Fruit fly (Drosophila melanogaster) whole organism, prepupa: Measurements from ENCODE around the gene CG31178.
A peak's percentile ranks its signal among the peaks of the same experiment; 100 is the strongest.

Experiments
- Blimp-1 ChIP-seq: fragments of 200-800 bp; sonication (Bioruptor generic); optimal IDR thresholded peaks from 3 replicates; lab custom pipeline; 2017; ENCODE audit warnings: missing biosample characterization, missing genetic modification characterization, mild to moderate bottlenecking, moderate library complexity, missing genetic modification reagents
- CG10669 ChIP-seq: fragments of 200-800 bp; sonication (Bioruptor generic); optimal IDR thresholded peaks from 3 replicates; lab custom pipeline; 2018; ENCODE audit warnings: missing biosample characterization, mild to moderate bottlenecking, missing genetic modification characterization, moderate library complexity
- CG11762 ChIP-seq: fragments of 200-800 bp; sonication (Bioruptor generic); optimal IDR thresholded peaks from 3 replicates; lab custom pipeline; 2016; ENCODE audit warnings: missing biosample characterization, missing genetic modification characterization; ENCODE audit not compliant: insufficient read depth
- CG11902 ChIP-seq: fragments of 200-800 bp; sonication (Bioruptor generic); optimal IDR thresholded peaks from 3 replicates; lab custom pipeline; 2016; ENCODE audit warnings: missing biosample characterization, missing genetic modification characterization
- CG15336 ChIP-seq: fragments of 200-800 bp; sonication (Bioruptor generic); IDR thresholded peaks from 2 replicates; pipeline ENCODE4 v1.3.6; 2022; ENCODE audit warnings: missing biosample characterization, missing genetic modification characterization
- CG16779 ChIP-seq: fragments of 200-800 bp; sonication (Bioruptor generic); optimal IDR thresholded peaks from 3 replicates; lab custom pipeline; 2017; ENCODE audit warnings: missing biosample characterization, mild to moderate bottlenecking, missing genetic modification characterization
- CG31627 ChIP-seq: fragments of 200-800 bp; sonication (Bioruptor generic); optimal IDR thresholded peaks from 3 replicates; lab custom pipeline; 2016; ENCODE audit warnings: missing biosample characterization, missing genetic modification characterization
- CG32006 ChIP-seq: fragments of 200-800 bp; sonication (Bioruptor generic); optimal IDR thresholded peaks from 3 replicates; lab custom pipeline; 2017; ENCODE audit warnings: missing biosample characterization, mild to moderate bottlenecking, missing genetic modification characterization
- CG34406 ChIP-seq: fragments of 200-800 bp; sonication (Bioruptor generic); optimal IDR thresholded peaks from 3 replicates; lab custom pipeline; 2016; ENCODE audit warnings: missing biosample characterization, missing genetic modification characterization
- CG3919 ChIP-seq: fragments of 200-800 bp; sonication (Bioruptor generic); optimal IDR thresholded peaks from 3 replicates; lab custom pipeline; 2016; ENCODE audit warnings: missing biosample characterization, missing genetic modification characterization
- CG4318 ChIP-seq: fragments of 200-800 bp; sonication (Bioruptor generic); optimal IDR thresholded peaks from 3 replicates; lab custom pipeline; 2017; ENCODE audit warnings: missing biosample characterization, mild to moderate bottlenecking, missing genetic modification characterization
- CG6163 ChIP-seq: fragments of 200-800 bp; sonication (Bioruptor generic); IDR thresholded peaks from 3 replicates; pipeline ENCODE4 v1.3.6; 2022; ENCODE audit warnings: missing biosample characterization, missing genetic modification characterization
- CG6276 ChIP-seq: fragments of 200-800 bp; sonication (Bioruptor generic); optimal IDR thresholded peaks from 2 replicates; lab custom pipeline; 2017; ENCODE audit warnings: missing biosample characterization, mild to moderate bottlenecking, missing genetic modification characterization
- CG6792 ChIP-seq: fragments of 200-800 bp; sonication (Bioruptor generic); optimal IDR thresholded peaks from 3 replicates; lab custom pipeline; 2016; ENCODE audit warnings: missing biosample characterization, missing genetic modification characterization
- CG6808 ChIP-seq: fragments of 200-800 bp; sonication (Bioruptor generic); optimal IDR thresholded peaks from 3 replicates; lab custom pipeline; 2017; ENCODE audit warnings: missing biosample characterization, missing genetic modification characterization, mild to moderate bottlenecking, moderate library complexity, missing genetic modification reagents
- CG6854 ChIP-seq: fragments of 200-800 bp; sonication (Bioruptor generic); optimal IDR thresholded peaks from 2 replicates; lab custom pipeline; 2017; ENCODE audit warnings: missing biosample characterization, mild to moderate bottlenecking, missing genetic modification characterization
- CG7368 ChIP-seq: fragments of 200-800 bp; sonication (Bioruptor generic); optimal IDR thresholded peaks from 3 replicates; lab custom pipeline; 2016; ENCODE audit warnings: missing biosample characterization, missing genetic modification characterization
- CG8319 ChIP-seq: fragments of 200-800 bp; sonication (Bioruptor generic); optimal IDR thresholded peaks from 3 replicates; lab custom pipeline; 2016; ENCODE audit warnings: missing biosample characterization, missing genetic modification characterization
- CG9139 ChIP-seq: fragments of 200-800 bp; sonication (Bioruptor generic); optimal IDR thresholded peaks from 3 replicates; lab custom pipeline; 2017; ENCODE audit warnings: missing biosample characterization, mild to moderate bottlenecking, missing genetic modification characterization
- Eip75B ChIP-seq: fragments of 200-800 bp; sonication (Bioruptor generic); optimal IDR thresholded peaks from 3 replicates; lab custom pipeline; 2016; ENCODE audit warnings: missing biosample characterization, missing genetic modification characterization
- Eip93F ChIP-seq: fragments of 200-800 bp; sonication (Bioruptor generic); optimal IDR thresholded peaks from 2 replicates; lab custom pipeline; 2016; ENCODE audit warnings: missing biosample characterization, mild to moderate bottlenecking, missing genetic modification characterization
- Ets21C ChIP-seq: fragments of 200-800 bp; sonication (Bioruptor generic); optimal IDR thresholded peaks from 3 replicates; lab custom pipeline; 2016; ENCODE audit warnings: missing biosample characterization, missing genetic modification characterization
- Gug ChIP-seq: fragments of 200-800 bp; sonication (Bioruptor generic); IDR thresholded peaks from 2 replicates; pipeline ENCODE4 v1.3.6; 2022; ENCODE audit warnings: missing biosample characterization, missing genetic modification characterization
- Hr38 ChIP-seq: sonication (Bioruptor generic); optimal IDR thresholded peaks from 2 replicates; lab custom pipeline; 2016; ENCODE audit warnings: missing biosample characterization, missing genetic modification characterization
- Hr39 ChIP-seq: fragments of 200-800 bp; sonication (Bioruptor generic); optimal IDR thresholded peaks from 2 replicates; lab custom pipeline; 2016; ENCODE audit warnings: missing biosample characterization, missing genetic modification characterization
- Hr4 ChIP-seq: fragments of 200-800 bp; sonication (Bioruptor generic); optimal IDR thresholded peaks from 3 replicates; lab custom pipeline; 2016; ENCODE audit warnings: missing biosample characterization, missing genetic modification characterization
- Met ChIP-seq: fragments of 200-800 bp; sonication (Bioruptor generic); optimal IDR thresholded peaks from 3 replicates; lab custom pipeline; 2016; ENCODE audit warnings: missing biosample characterization, missing genetic modification characterization
- OdsH ChIP-seq: fragments of 200-800 bp; sonication (Bioruptor generic); optimal IDR thresholded peaks from 3 replicates; lab custom pipeline; 2016; ENCODE audit warnings: missing biosample characterization, missing genetic modification characterization
- Smox ChIP-seq: fragments of 200-800 bp; sonication (Bioruptor generic); optimal IDR thresholded peaks from 3 replicates; lab custom pipeline; 2016; ENCODE audit warnings: missing biosample characterization, missing genetic modification characterization
- Sox102F ChIP-seq: fragments of 200-800 bp; sonication (Bioruptor generic); optimal IDR thresholded peaks from 2 replicates; lab custom pipeline; 2016; ENCODE audit warnings: missing biosample characterization, mild to moderate bottlenecking, missing genetic modification characterization
- Sox14 ChIP-seq: fragments of 200-800 bp; sonication (Bioruptor generic); optimal IDR thresholded peaks from 3 replicates; lab custom pipeline; 2016; ENCODE audit warnings: missing biosample characterization, missing genetic modification characterization
- Sox15 ChIP-seq: fragments of 200-800 bp; sonication (Bioruptor generic); optimal IDR thresholded peaks from 3 replicates; lab custom pipeline; 2016; ENCODE audit warnings: missing biosample characterization, missing genetic modification characterization
- achi ChIP-seq: fragments of 200-800 bp; sonication (Bioruptor generic); optimal IDR thresholded peaks from 3 replicates; lab custom pipeline; 2016; ENCODE audit warnings: missing biosample characterization, missing genetic modification characterization
- acj6 ChIP-seq: fragments of 200-800 bp; sonication (Bioruptor generic); optimal IDR thresholded peaks from 3 replicates; lab custom pipeline; 2016; ENCODE audit warnings: missing biosample characterization, missing genetic modification characterization
- cyc ChIP-seq: fragments of 200-800 bp; sonication (Bioruptor generic); optimal IDR thresholded peaks from 3 replicates; lab custom pipeline; 2016; ENCODE audit warnings: missing biosample characterization, missing genetic modification characterization
- dac ChIP-seq: fragments of 200-800 bp; sonication (Bioruptor generic); optimal IDR thresholded peaks from 2 replicates; lab custom pipeline; 2017; ENCODE audit warnings: missing biosample characterization, mild to moderate bottlenecking, missing genetic modification characterization
- eg ChIP-seq: fragments of 200-800 bp; sonication (Bioruptor generic); IDR thresholded peaks from 3 replicates; pipeline ENCODE4 v1.3.6; 2022; ENCODE audit warnings: missing biosample characterization, missing genetic modification characterization
- esn ChIP-seq: fragments of 200-800 bp; sonication (Bioruptor generic); optimal IDR thresholded peaks from 2 replicates; lab custom pipeline; 2016; ENCODE audit warnings: missing biosample characterization, mild to moderate bottlenecking, missing genetic modification characterization, moderate library complexity
- fd59A ChIP-seq: fragments of 200-800 bp; sonication (Bioruptor generic); optimal IDR thresholded peaks from 2 replicates; lab custom pipeline; 2017; ENCODE audit warnings: missing biosample characterization, mild to moderate bottlenecking, missing genetic modification characterization, missing genetic modification reagents
- fd85E ChIP-seq: fragments of 200-800 bp; sonication (Bioruptor generic); optimal IDR thresholded peaks from 3 replicates; lab custom pipeline; 2016; ENCODE audit warnings: missing biosample characterization, missing genetic modification characterization
- fkh ChIP-seq: fragments of 200-800 bp; sonication (Bioruptor generic); optimal IDR thresholded peaks from 3 replicates; lab custom pipeline; 2017; ENCODE audit warnings: missing biosample characterization, mild to moderate bottlenecking, missing genetic modification characterization, moderate library complexity
- pdm3 ChIP-seq: fragments of 200-800 bp; sonication (Bioruptor generic); optimal IDR thresholded peaks from 3 replicates; lab custom pipeline; 2016; ENCODE audit warnings: missing biosample characterization, missing genetic modification characterization
- salr ChIP-seq, 2 experiments: fragments of 200-800 bp; sonication (Bioruptor generic); optimal IDR thresholded peaks; 3 replicates each; lab custom pipeline; 2016 to 2018; ENCODE audit warnings: missing biosample characterization in 2 of 2, missing genetic modification characterization in 2 of 2, mild to moderate bottlenecking in 1 of 2
- spab ChIP-seq: fragments of 200-800 bp; sonication (Bioruptor generic); optimal IDR thresholded peaks from 2 replicates; lab custom pipeline; 2017; ENCODE audit warnings: missing biosample characterization, mild to moderate bottlenecking, missing genetic modification characterization, missing genetic modification reagents
- ss ChIP-seq, 2 experiments: fragments of 200-800 bp; sonication (Bioruptor generic); optimal IDR thresholded peaks; 2 replicates in 1 of 2; 3 replicates in 1 of 2; lab custom pipeline; 2017 to 2018; ENCODE audit warnings: mild to moderate bottlenecking in 2 of 2, missing biosample characterization in 2 of 2, missing genetic modification characterization in 2 of 2, moderate library complexity in 1 of 2
- vri ChIP-seq: fragments of 200-800 bp; sonication (Bioruptor generic); optimal IDR thresholded peaks from 3 replicates; lab custom pipeline; 2016; ENCODE audit warnings: missing biosample characterization, mild to moderate bottlenecking, missing genetic modification characterization

Gene CG31178

DNA sequence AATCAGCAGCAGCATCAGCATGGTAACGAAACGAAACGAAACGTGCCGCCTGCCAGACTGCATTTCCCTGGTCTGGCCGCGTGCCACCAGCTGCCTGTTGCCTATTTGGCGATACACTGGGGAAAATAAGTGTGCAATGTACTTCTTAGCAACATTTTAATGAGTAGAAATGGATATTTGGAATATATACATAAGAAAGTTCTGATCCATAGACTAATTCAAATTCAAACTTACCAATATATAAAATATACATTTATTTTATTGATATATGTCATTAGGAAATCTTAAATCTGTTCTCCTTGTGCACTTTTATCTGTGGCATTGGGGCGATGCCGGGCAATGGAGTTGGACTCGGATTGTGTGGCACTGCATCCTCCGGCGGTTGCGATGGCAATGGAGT lies 20.4 kb downstream of the CG31178 start (continued):
- TF ChIP-seq Gug (GFP tag; lab: Robert Waterston, UW) = peak; percentile 86
- TF ChIP-seq eg = peak; percentile 88
- peak; percentile 79 for TF ChIP-seq spab (GFP tag; lab: Kevin White, UChicago)
- no peak for TF ChIP-seq fkh (GFP tag; lab: Kevin White, UChicago)
- TF ChIP-seq CG6163 (GFP tag; lab: Robert Waterston, UW) = peak; percentile 88
- peak; percentile 47 for TF ChIP-seq Eip75B (GFP tag; lab: Kevin White, UChicago)
- no peak for TF ChIP-seq Blimp-1
- peak; percentile 79 to 80 for TF ChIP-seq ss (GFP tag; optimal IDR thresholded peaks at IDR 0.05; lab: Kevin White, UChicago)
- no peak for TF ChIP-seq cyc (GFP tag; lab: Kevin White, UChicago)
- TF ChIP-seq CG34406 (GFP tag; lab: Kevin White, UChicago) = peak; percentile 51
- peak; percentile 12 for TF ChIP-seq CG7368
- TF ChIP-seq, all 60 proteins: peak for 46

DNA sequence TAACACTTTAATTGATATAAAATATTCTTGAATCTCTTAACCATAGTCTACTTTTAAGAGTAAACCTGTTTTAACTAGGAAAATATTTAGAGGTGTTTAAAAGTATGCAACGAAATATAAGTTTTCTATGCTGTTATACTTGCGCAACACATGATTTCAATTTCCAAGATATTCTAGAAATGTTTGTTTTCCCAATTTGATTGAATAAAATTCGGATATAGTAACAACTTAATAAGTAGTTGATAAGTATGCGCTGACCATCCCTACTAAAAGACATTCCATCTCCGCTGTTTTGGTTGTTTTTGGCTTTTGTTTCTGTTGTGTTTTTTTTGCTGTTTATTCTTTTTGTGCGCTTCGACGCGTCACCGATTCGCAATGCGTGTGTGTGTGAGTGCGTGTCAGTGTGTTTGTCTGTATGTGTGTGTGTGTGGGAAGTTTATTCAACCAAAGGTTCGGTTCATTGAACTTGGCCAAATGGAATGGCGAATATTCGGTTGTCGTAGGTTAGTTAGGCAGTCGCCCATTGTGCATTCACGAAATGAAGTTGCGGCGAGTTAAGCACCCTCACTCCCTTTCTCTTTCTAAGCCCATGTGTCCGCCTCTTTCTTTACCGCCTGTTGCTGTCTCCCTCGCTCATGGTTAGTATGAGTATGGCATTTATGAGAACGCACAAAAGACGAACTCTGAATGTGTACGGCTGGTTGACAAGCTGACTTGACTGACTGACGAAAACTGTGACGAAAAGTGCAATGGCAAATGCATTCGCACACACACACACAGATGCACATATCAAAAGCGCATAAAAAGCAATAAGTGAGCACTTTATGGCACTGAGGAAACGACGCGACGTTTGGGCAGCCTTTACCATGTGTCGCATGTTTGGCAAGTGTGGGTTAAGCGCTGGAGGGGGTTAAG lies 22.7 kb downstream of the CG31178 start:
- peak; percentile 12 for TF ChIP-seq CG31627 (GFP tag; lab: Kevin White, UChicago)
- peak; percentile 19 for TF ChIP-seq achi (GFP tag; lab: Kevin White, UChicago)
- TF ChIP-seq Smox (GFP tag; lab: Kevin White, UChicago) = peak; percentile 36
- TF ChIP-seq CG11762 = peak; percentile 8
- TF ChIP-seq CG15336 (GFP tag; lab: Robert Waterston, UW) = no peak
- peak; percentile 40 for TF ChIP-seq OdsH (GFP tag; lab: Kevin White, UChicago)
- peak; percentile 36 for TF ChIP-seq CG6276 (GFP tag; lab: Kevin White, UChicago)
- no peak for TF ChIP-seq Ets21C
- peak; percentile 15 for TF ChIP-seq vri (GFP tag; lab: Kevin White, UChicago)
- peak; percentile 72 for TF ChIP-seq esn (GFP tag; lab: Kevin White, UChicago)
- TF ChIP-seq CG9139 (GFP tag; lab: Kevin White, UChicago) = peak; percentile 0
- TF ChIP-seq CG8319 (GFP tag; lab: Kevin White, UChicago) = peak; percentile 33
- no peak for TF ChIP-seq CG4318 (GFP tag; lab: Kevin White, UChicago)
- TF ChIP-seq Hr4 (GFP tag; lab: Kevin White, UChicago) = no peak
- TF ChIP-seq Hr39 (GFP tag; lab: Kevin White, UChicago) = peak; percentile 47
- TF ChIP-seq spab (GFP tag; lab: Kevin White, UChicago) = no peak
- no peak for TF ChIP-seq CG6792
- TF ChIP-seq CG6163 (GFP tag; lab: Robert Waterston, UW) = peak; percentile 56; the same call in 2 of the 3 replicates
- TF ChIP-seq Met (GFP tag; lab: Kevin White, UChicago) = peak; percentile 35
- TF ChIP-seq CG3919 (GFP tag; lab: Kevin White, UChicago) = peak; percentile 20
- peak; percentile 55 for TF ChIP-seq CG6808 (GFP tag; lab: Kevin White, UChicago)
- TF ChIP-seq salr (GFP tag; optimal IDR thresholded peaks at IDR 0.05; lab: Kevin White, UChicago) = peak in 1 of 2 experiments; percentile 57
- TF ChIP-seq fd59A = no peak
- no peak for TF ChIP-seq Hr38 (GFP tag; lab: Kevin White, UChicago)
- peak; percentile 44 for TF ChIP-seq pdm3
- no peak for TF ChIP-seq Sox102F
- TF ChIP-seq Sox15 (GFP tag; lab: Kevin White, UChicago) = no peak
- no peak for TF ChIP-seq fkh (GFP tag; lab: Kevin White, UChicago)
- no peak for TF ChIP-seq Gug (GFP tag; lab: Robert Waterston, UW)
- peak; percentile 12 for TF ChIP-seq CG11902 (GFP tag; lab: Kevin White, UChicago)
- TF ChIP-seq CG16779 = peak; percentile 3
- peak; percentile 21 for TF ChIP-seq acj6
- peak; percentile 55 for TF ChIP-seq Blimp-1
- peak; percentile 38 for TF ChIP-seq cyc (GFP tag; lab: Kevin White, UChicago)
- peak; percentile 78 for TF ChIP-seq CG6854 (GFP tag; lab: Kevin White, UChicago)
- TF ChIP-seq Eip93F (GFP tag; lab: Kevin White, UChicago) = peak; percentile 1
- no peak for TF ChIP-seq dac (GFP tag; lab: Kevin White, UChicago)
- peak; percentile 43 for TF ChIP-seq CG32006 (GFP tag; lab: Kevin White, UChicago)
- TF ChIP-seq CG7368 = peak; percentile 8
- peak; percentile 6 for TF ChIP-seq Sox14
- no peak for TF ChIP-seq fd85E (GFP tag; lab: Kevin White, UChicago)
- TF ChIP-seq CG34406 (GFP tag; lab: Kevin White, UChicago) = peak; percentile 21
- TF ChIP-seq CG10669 (GFP tag; lab: Kevin White, UChicago) = peak; percentile 41
